Worm (Caenorhabditis elegans) whole organism, L3 larva: ENCODE measurements around the gene str-125.

Source experiments
- daf-12 ChIP-seq: fragments of 150-350 bp; optimal IDR thresholded peaks from 2 replicates; lab custom pipeline; 2014; ENCODE audit warnings: missing biosample characterization, missing genetic modification reagents, missing genetic modification characterization
- elt-1 ChIP-seq: fragments of 150-350 bp; optimal IDR thresholded peaks from 2 replicates; lab custom pipeline; 2014; ENCODE audit warnings: missing biosample characterization, missing genetic modification characterization
- mdl-1 ChIP-seq: fragments of 150-350 bp; optimal IDR thresholded peaks from 2 replicates; lab custom pipeline; 2014; ENCODE audit warnings: missing biosample characterization, missing genetic modification characterization
- nhr-76 ChIP-seq: fragments of 150-350 bp; sonication (generic microtip); optimal IDR thresholded peaks from 5 replicates; lab custom pipeline; 2014; ENCODE audit warnings: missing biosample characterization, missing genetic modification characterization
- snpc-4 ChIP-seq: fragments of 150-350 bp; optimal IDR thresholded peaks from 2 replicates; lab custom pipeline; 2014; ENCODE audit warnings: missing biosample characterization, missing genetic modification characterization

- TF ChIP-seq elt-1 (tag; lab: Kevin White, UChicago) (no peak), snpc-4 (tag; lab: Kevin White, UChicago) (no peak), nhr-76 (tag; lab: Kevin White, UChicago) (no peak), mdl-1 (tag; lab: Kevin White, UChicago) (no peak), daf-12 (tag; lab: Kevin White, UChicago) (no peak)
Measured at ce11 chrV:17071578-17071977, 4.2 kb downstream of the str-125 start, which contains the start of gene srbc-14.
